Fruit fly (Drosophila melanogaster): ENCODE measurements around the gene Syp.

The Syp gene

dm6 chr3R:20837242-20837664 lies 80.7 kb downstream of the Syp start:
- no peak for TF ChIP-seq EcR (GFP tag; optimal IDR thresholded peaks at IDR 0.05)
- no peak for TF ChIP-seq D1 (tag; optimal IDR thresholded peaks at IDR 0.05)
- no peak for TF ChIP-seq gl (tag; optimal IDR thresholded peaks at IDR 0.05)
- TF ChIP-seq Ets98B (GFP tag; IDR thresholded peaks at IDR 0.05): no peak
- TF ChIP-seq fd96Ca (GFP tag; IDR thresholded peaks at IDR 0.05): no peak
- no peak for TF ChIP-seq CG8301 (tag; optimal IDR thresholded peaks at IDR 0.05)
- no peak for TF ChIP-seq CG8159 (tag; optimal IDR thresholded peaks at IDR 0.05)
- no peak for TF ChIP-seq rn (GFP tag; IDR thresholded peaks at IDR 0.05)
- no peak for TF ChIP-seq CG32121 (GFP tag; IDR thresholded peaks at IDR 0.05)

dm6 chr3R:20838787-20839186 lies 82.3 kb downstream of the Syp start:
- TF ChIP-seq Pif1A (GFP tag; optimal IDR thresholded peaks at IDR 0.05) (no peak), CG13204 (GFP tag; optimal IDR thresholded peaks at IDR 0.05) (no peak), CG14655 (GFP tag; optimal IDR thresholded peaks at IDR 0.05) (no peak), D1 (tag; optimal IDR thresholded peaks at IDR 0.05) (no peak), CG9948 (tag; optimal IDR thresholded peaks at IDR 0.05) (no peak), CG34367 (tag; optimal IDR thresholded peaks at IDR 0.05) (no peak)

- TF ChIP-seq CG9948 (tag; optimal IDR thresholded peaks at IDR 0.05) (no peak), CG8301 (tag; optimal IDR thresholded peaks at IDR 0.05) (no peak), CG15710 (tag; optimal IDR thresholded peaks at IDR 0.05) (no peak), Ets98B (GFP tag; IDR thresholded peaks at IDR 0.05) (no peak), rn (GFP tag; IDR thresholded peaks at IDR 0.05) (no peak), Pif1A (GFP tag; optimal IDR thresholded peaks at IDR 0.05) (no peak), Pif1B (GFP tag; optimal IDR thresholded peaks at IDR 0.05) (no peak), CG4496 (GFP tag; IDR thresholded peaks at IDR 0.05) (no peak), D1 (tag; optimal IDR thresholded peaks at IDR 0.05) (no peak), CG10348 (GFP tag; IDR thresholded peaks at IDR 0.05) (no peak), Snoo (tag; optimal IDR thresholded peaks at IDR 0.05) (no peak), CG34367 (tag; optimal IDR thresholded peaks at IDR 0.05) (no peak), CG14655 (GFP tag; optimal IDR thresholded peaks at IDR 0.05) (no peak), CG8159 (tag; optimal IDR thresholded peaks at IDR 0.05) (no peak), EcR (GFP tag; optimal IDR thresholded peaks at IDR 0.05) (no peak), CG32121 (GFP tag; IDR thresholded peaks at IDR 0.05) (no peak), CG12605 (GFP tag; IDR thresholded peaks at IDR 0.05) (no peak)
These were observed 85.3 kb downstream of the Syp start, which contains the start of gene CG15695 for dm6 chr3R:20841840-20842239. Gene CG15695, plus strand, starts transcription at chr3R:20842140.

dm6 chr3R:20845493-20845892 lies 89.0 kb downstream of the Syp start:
- no peak for TF ChIP-seq CG4496 (GFP tag; IDR thresholded peaks at IDR 0.05)
- TF ChIP-seq EcR (GFP tag; optimal IDR thresholded peaks at IDR 0.05): no peak
- no peak for TF ChIP-seq D1 (tag; optimal IDR thresholded peaks at IDR 0.05)
- TF ChIP-seq CG15710 (tag; optimal IDR thresholded peaks at IDR 0.05): no peak
- no peak for TF ChIP-seq Pif1A (GFP tag; optimal IDR thresholded peaks at IDR 0.05)
- TF ChIP-seq Ets98B (GFP tag; IDR thresholded peaks at IDR 0.05): no peak
- no peak for TF ChIP-seq CG34367 (tag; optimal IDR thresholded peaks at IDR 0.05)
- no peak for TF ChIP-seq gl (tag; optimal IDR thresholded peaks at IDR 0.05)
- no peak for TF ChIP-seq Pif1B (GFP tag; optimal IDR thresholded peaks at IDR 0.05)
- TF ChIP-seq CG14655 (GFP tag; optimal IDR thresholded peaks at IDR 0.05): no peak
- no peak for TF ChIP-seq CG32121 (GFP tag; IDR thresholded peaks at IDR 0.05)
- no peak for TF ChIP-seq CG13204 (GFP tag; optimal IDR thresholded peaks at IDR 0.05)
- TF ChIP-seq rn (GFP tag; IDR thresholded peaks at IDR 0.05): no peak
- no peak for TF ChIP-seq fd96Ca (GFP tag; IDR thresholded peaks at IDR 0.05)
- no peak for TF ChIP-seq CG8301 (tag; optimal IDR thresholded peaks at IDR 0.05)

dm6 chr3R:20846316-20846715 lies 89.8 kb downstream of the Syp start:
- no peak for TF ChIP-seq gl (tag; optimal IDR thresholded peaks at IDR 0.05)
- TF ChIP-seq rn (GFP tag; IDR thresholded peaks at IDR 0.05): no peak
- no peak for TF ChIP-seq Snoo (tag; optimal IDR thresholded peaks at IDR 0.05)
- no peak for TF ChIP-seq Pif1A (GFP tag; optimal IDR thresholded peaks at IDR 0.05)
- TF ChIP-seq fd96Ca (GFP tag; IDR thresholded peaks at IDR 0.05): no peak
- TF ChIP-seq EcR (GFP tag; optimal IDR thresholded peaks at IDR 0.05): no peak
- TF ChIP-seq CG32121 (GFP tag; IDR thresholded peaks at IDR 0.05): no peak
- no peak for TF ChIP-seq D1 (tag; optimal IDR thresholded peaks at IDR 0.05)

- TF ChIP-seq CG14655 (GFP tag; optimal IDR thresholded peaks at IDR 0.05): no peak
- TF ChIP-seq CG12605 (GFP tag; IDR thresholded peaks at IDR 0.05): no peak
- no peak for TF ChIP-seq D1 (tag; optimal IDR thresholded peaks at IDR 0.05)
- TF ChIP-seq CG8301 (tag; optimal IDR thresholded peaks at IDR 0.05): no peak
- no peak for TF ChIP-seq rn (GFP tag; IDR thresholded peaks at IDR 0.05)
- TF ChIP-seq CG32121 (GFP tag; IDR thresholded peaks at IDR 0.05): no peak
These were observed 90.2 kb downstream of the Syp start, which contains the start of gene CG15696 for dm6 chr3R:20846768-20847167. Gene CG15696, plus strand, starts transcription at chr3R:20847068.

dm6 chr3R:20850395-20851039 lies 94.0 kb downstream of the Syp start, which contains the start of gene RpS30:
Gene RpS30, plus strand, starts transcription at chr3R:20850516.
- TF ChIP-seq D1 (tag; optimal IDR thresholded peaks at IDR 0.05) (no peak), Snoo (tag; optimal IDR thresholded peaks at IDR 0.05) (peak; percentile 24)
